Fruit fly (Drosophila melanogaster): ENCODE data around the gene mthl7.

The mthl7 gene

dm6 chr3L:8153206-8153996 is 26.9 kb downstream of the mthl7 start (continued):
- TF ChIP-seq Dbx (GFP tag; IDR thresholded peaks at IDR 0.05) (no peak), sob (GFP tag; IDR thresholded peaks at IDR 0.05) (peak; percentile 46; the same call in 1 of the 2 replicates), Hr51 (GFP tag; optimal IDR thresholded peaks at IDR 0.05) (peak in 1 of 2 experiments; percentile 85), Fer2 (tag; optimal IDR thresholded peaks at IDR 0.05) (no peak), sd (tag; optimal IDR thresholded peaks at IDR 0.05) (no peak), CG10959 (GFP tag; IDR thresholded peaks at IDR 0.05) (no peak), fru (optimal IDR thresholded peaks at IDR 0.05) (no peak), CG13296 (GFP tag; optimal IDR thresholded peaks at IDR 0.05) (peak; percentile 10), bab2 (GFP tag; optimal IDR thresholded peaks at IDR 0.05) (peak; percentile 54), HLH54F (GFP tag; optimal IDR thresholded peaks at IDR 0.05) (no peak), emc (GFP tag; optimal IDR thresholded peaks at IDR 0.05) (no peak), ind (GFP tag; optimal IDR thresholded peaks at IDR 0.05) (peak; percentile 64), z (GFP tag; IDR thresholded peaks at IDR 0.05) (no peak), chinmo (GFP tag; IDR thresholded peaks at IDR 0.05; ENCODE audit: partially characterized antibody) (0 out of 4 replicates have a peak, but pooled peaks have one; percentile 48), phol (tag; optimal IDR thresholded peaks at IDR 0.05) (peak; percentile 69), CG13624 (GFP tag; optimal IDR thresholded peaks at IDR 0.05) (no peak), bowl (GFP tag; IDR thresholded peaks at IDR 0.05) (no peak; the same call in 1 of the 2 replicates), MESR4 (GFP tag; optimal IDR thresholded peaks at IDR 0.05) (no peak), CG10321 (GFP tag; IDR thresholded peaks at IDR 0.05) (no peak), mam (GFP tag; optimal IDR thresholded peaks at IDR 0.05) (peak; percentile 18), nerfin-2 (GFP tag; IDR thresholded peaks at IDR 0.05; ENCODE audit: partially characterized antibody) (no peak), bbx (GFP tag; IDR thresholded peaks at IDR 0.05; ENCODE audit: partially characterized antibody) (no peak), CG4617 (GFP tag; optimal IDR thresholded peaks at IDR 0.05; ENCODE audit: borderline replicate concordance) (peak; percentile 12), trh (GFP tag; optimal IDR thresholded peaks at IDR 0.05) (no peak), CG12104 (GFP tag; optimal IDR thresholded peaks at IDR 0.05) (no peak), zfh2 (GFP tag; optimal IDR thresholded peaks at IDR 0.05) (no peak), CG17385 (GFP tag; optimal IDR thresholded peaks at IDR 0.05) (peak; percentile 66), Lim3 (GFP tag; IDR thresholded peaks at IDR 0.05) (peak; percentile 49; the same call in 1 of the 2 replicates), jigr1 (GFP tag; IDR thresholded peaks at IDR 0.05) (no peak), CG10462 (GFP tag; optimal IDR thresholded peaks at IDR 0.05) (peak; percentile 19), E2f1 (GFP tag; IDR thresholded peaks at IDR 0.05) (no peak), Pdp1 (GFP tag; optimal IDR thresholded peaks at IDR 0.05) (peak in 1 of 2 experiments; percentile 63), ac (GFP tag; optimal IDR thresholded peaks at IDR 0.05) (no peak), dimm (GFP tag; IDR thresholded peaks at IDR 0.05) (no peak), kah (GFP tag; optimal IDR thresholded peaks at IDR 0.05) (peak; percentile 46), CG10147 (GFP tag; optimal IDR thresholded peaks at IDR 0.05) (no peak), btn (GFP tag; optimal IDR thresholded peaks at IDR 0.05) (peak; percentile 36), CG17359 (tag; optimal IDR thresholded peaks at IDR 0.05) (peak; percentile 82), CG13123 (GFP tag; optimal IDR thresholded peaks at IDR 0.05) (no peak), CG9609 (GFP tag; optimal IDR thresholded peaks at IDR 0.05) (peak; percentile 44), Sox100B (GFP tag; optimal IDR thresholded peaks at IDR 0.05) (peak; percentile 60), tap (tag; optimal IDR thresholded peaks at IDR 0.05) (peak; percentile 61), HLH4C (GFP tag; IDR thresholded peaks at IDR 0.05; ENCODE audit: partially characterized antibody) (no peak), run (tag; optimal IDR thresholded peaks at IDR 0.05) (no peak), Adf1 (GFP tag; IDR thresholded peaks at IDR 0.05) (no peak), cg (GFP tag; optimal IDR thresholded peaks at IDR 0.05) (peak; percentile 72), Gug (GFP tag; IDR thresholded peaks at IDR 0.05) (0 out of 4 replicates have a peak, but pooled peaks have one; percentile 10), CG17568 (GFP tag; optimal IDR thresholded peaks at IDR 0.05) (no peak), ken (GFP tag; IDR thresholded peaks at IDR 0.05) (peak; percentile 67)
